Worm (Caenorhabditis elegans) whole organism, L2 larva: ENCODE measurements around the gene F55G11.2.

Experiments
- C34F6.9 ChIP-seq: fragments of 150-350 bp; optimal IDR thresholded peaks from 2 replicates; lab custom pipeline; 2014; ENCODE audit warnings: missing biosample characterization, missing genetic modification characterization
- F13H6.1 ChIP-seq: sonication (generic microtip); optimal IDR thresholded peaks from 2 replicates; lab custom pipeline; 2016; ENCODE audit warnings: missing genetic modification characterization, missing compliant biosample characterization
- R02D3.7 ChIP-seq: fragments of 150-350 bp; optimal IDR thresholded peaks from 2 replicates; lab custom pipeline; 2014; ENCODE audit warnings: missing biosample characterization, missing genetic modification characterization
- Y55F3AM.14 ChIP-seq: fragments of 200-800 bp; sonication (Bioruptor generic); optimal IDR thresholded peaks from 2 replicates; lab custom pipeline; 2018; ENCODE audit warnings: mild to moderate bottlenecking, missing genetic modification characterization, missing compliant biosample characterization
- ZK546.5 ChIP-seq: sonication (generic microtip); optimal IDR thresholded peaks from 2 replicates; lab custom pipeline; 2017; ENCODE audit warnings: missing biosample characterization, missing genetic modification characterization
- alr-1 ChIP-seq: fragments of 150-350 bp; optimal IDR thresholded peaks from 2 replicates; lab custom pipeline; 2014; ENCODE audit warnings: missing biosample characterization, missing genetic modification characterization
- ama-1 ChIP-seq: fragments of 150-350 bp; optimal IDR thresholded peaks from 2 replicates; lab custom pipeline; 2018; ENCODE audit warnings: inconsistent platforms
- blmp-1 ChIP-seq: sonication (generic microtip); optimal IDR thresholded peaks from 2 replicates; lab custom pipeline; 2017; ENCODE audit warnings: missing genetic modification characterization, mild to moderate bottlenecking, missing compliant biosample characterization, antibody characterized with exemption, moderate library complexity; ENCODE audit not compliant: insufficient read depth
- ceh-16 ChIP-seq: fragments of 150-350 bp; optimal IDR thresholded peaks from 2 replicates; lab custom pipeline; 2014; ENCODE audit warnings: missing biosample characterization, missing genetic modification characterization
- ceh-82 ChIP-seq: fragments of 150-350 bp; optimal IDR thresholded peaks from 2 replicates; lab custom pipeline; 2014; ENCODE audit warnings: missing biosample characterization, missing genetic modification characterization
- crh-2 ChIP-seq: sonication (generic microtip); optimal IDR thresholded peaks from 2 replicates; lab custom pipeline; 2017; ENCODE audit warnings: missing biosample characterization, missing genetic modification characterization
- elt-1 ChIP-seq: fragments of 150-350 bp; optimal IDR thresholded peaks from 2 replicates; lab custom pipeline; 2014; ENCODE audit warnings: missing biosample characterization, missing genetic modification characterization
- elt-3 ChIP-seq: sonication (generic microtip); optimal IDR thresholded peaks from 2 replicates; lab custom pipeline; 2017; ENCODE audit warnings: missing biosample characterization, missing genetic modification characterization
- fos-1 ChIP-seq: fragments of 150-350 bp; optimal IDR thresholded peaks from 2 replicates; lab custom pipeline; 2014; ENCODE audit warnings: missing biosample characterization, missing genetic modification characterization
- gmeb-1 ChIP-seq: fragments of 150-350 bp; optimal IDR thresholded peaks from 2 replicates; lab custom pipeline; 2014; ENCODE audit warnings: missing biosample characterization, missing genetic modification characterization
- lin-11 ChIP-seq: fragments of 150-350 bp; sonication (generic microtip); optimal IDR thresholded peaks from 2 replicates; lab custom pipeline; 2014; ENCODE audit warnings: missing biosample characterization, missing genetic modification characterization, inconsistent platforms, mixed read lengths
- lin-13 ChIP-seq: fragments of 150-350 bp; optimal IDR thresholded peaks from 2 replicates; lab custom pipeline; 2014; ENCODE audit warnings: missing biosample characterization, missing genetic modification reagents, missing genetic modification characterization
- lsy-2 ChIP-seq, 2 experiments: fragments of 150-350 bp in 1 of 2; sonication (generic microtip) in 1 of 2; optimal IDR thresholded peaks; 2 replicates each; lab custom pipeline; 2014 to 2017; ENCODE audit warnings: missing biosample characterization in 2 of 2, missing genetic modification characterization in 2 of 2
- mab-5 ChIP-seq: fragments of 150-350 bp; optimal IDR thresholded peaks from 2 replicates; lab custom pipeline; 2014; ENCODE audit warnings: missing biosample characterization, missing genetic modification characterization
- mdl-1 ChIP-seq, 2 experiments: fragments of 150-350 bp in 1 of 2; sonication (generic microtip) in 1 of 2; optimal IDR thresholded peaks; 2 replicates each; lab custom pipeline; 2017; ENCODE audit warnings: missing biosample characterization in 2 of 2, missing genetic modification characterization in 2 of 2
- nhr-11 ChIP-seq: fragments of 150-350 bp; optimal IDR thresholded peaks from 2 replicates; lab custom pipeline; 2014; ENCODE audit warnings: missing biosample characterization, missing genetic modification characterization
- nhr-129 ChIP-seq: fragments of 150-350 bp; optimal IDR thresholded peaks from 2 replicates; lab custom pipeline; 2014; ENCODE audit warnings: missing biosample characterization, missing genetic modification characterization
- nhr-21 ChIP-seq: fragments of 150-350 bp; optimal IDR thresholded peaks from 2 replicates; lab custom pipeline; 2014; ENCODE audit warnings: missing biosample characterization, missing genetic modification characterization
- nhr-25 ChIP-seq: fragments of 150-350 bp; sonication (generic microtip); optimal IDR thresholded peaks from 3 replicates; lab custom pipeline; 2014; ENCODE audit warnings: missing biosample characterization, missing genetic modification characterization
- nhr-6 ChIP-seq: fragments of 150-350 bp; optimal IDR thresholded peaks from 2 replicates; lab custom pipeline; 2014; ENCODE audit warnings: missing biosample characterization, missing genetic modification characterization
- nhr-77 ChIP-seq: fragments of 150-350 bp; optimal IDR thresholded peaks from 2 replicates; lab custom pipeline; 2014; ENCODE audit warnings: missing biosample characterization, missing genetic modification characterization
- peb-1 ChIP-seq: fragments of 150-350 bp; optimal IDR thresholded peaks from 2 replicates; lab custom pipeline; 2014; ENCODE audit warnings: missing biosample characterization, missing genetic modification characterization
- sem-4 ChIP-seq: fragments of 150-350 bp; optimal IDR thresholded peaks from 2 replicates; lab custom pipeline; 2014; ENCODE audit warnings: missing biosample characterization, missing genetic modification reagents, missing genetic modification characterization
- skn-1 ChIP-seq: sonication (generic microtip); optimal IDR thresholded peaks from 2 replicates; lab custom pipeline; 2017; ENCODE audit warnings: missing biosample characterization, missing genetic modification characterization
- sma-3 ChIP-seq: sonication (generic microtip); optimal IDR thresholded peaks from 2 replicates; lab custom pipeline; 2016; ENCODE audit warnings: missing genetic modification reagents, missing genetic modification characterization, missing compliant biosample characterization
- sma-9 ChIP-seq, 2 experiments: fragments of 150-350 bp in 1 of 2; sonication (generic microtip) in 1 of 2; optimal IDR thresholded peaks; 2 replicates each; lab custom pipeline; 2014 to 2016; ENCODE audit warnings: missing genetic modification characterization in 2 of 2, mild to moderate bottlenecking in 1 of 2, missing biosample characterization in 1 of 2, missing compliant biosample characterization in 1 of 2, missing genetic modification reagents in 1 of 2, moderate library complexity in 1 of 2
- unc-39 ChIP-seq: fragments of 150-350 bp; optimal IDR thresholded peaks from 2 replicates; lab custom pipeline; 2014; ENCODE audit warnings: missing biosample characterization, missing genetic modification characterization
- unc-55 ChIP-seq: fragments of 150-350 bp; sonication (generic microtip); optimal IDR thresholded peaks from 3 replicates; lab custom pipeline; 2014; ENCODE audit warnings: missing biosample characterization, missing genetic modification reagents, missing genetic modification characterization
- unc-62 ChIP-seq: fragments of 150-350 bp; optimal IDR thresholded peaks from 2 replicates; lab custom pipeline; 2014; ENCODE audit warnings: missing biosample characterization, missing genetic modification reagents, missing genetic modification characterization
- zag-1 ChIP-seq: fragments of 150-350 bp; optimal IDR thresholded peaks from 2 replicates; lab custom pipeline; 2014; ENCODE audit warnings: missing biosample characterization, missing genetic modification characterization
- ztf-11 ChIP-seq: sonication (generic microtip); optimal IDR thresholded peaks from 2 replicates; lab custom pipeline; 2017; ENCODE audit warnings: missing biosample characterization, missing genetic modification characterization

F55G11.2 gene

DNA sequence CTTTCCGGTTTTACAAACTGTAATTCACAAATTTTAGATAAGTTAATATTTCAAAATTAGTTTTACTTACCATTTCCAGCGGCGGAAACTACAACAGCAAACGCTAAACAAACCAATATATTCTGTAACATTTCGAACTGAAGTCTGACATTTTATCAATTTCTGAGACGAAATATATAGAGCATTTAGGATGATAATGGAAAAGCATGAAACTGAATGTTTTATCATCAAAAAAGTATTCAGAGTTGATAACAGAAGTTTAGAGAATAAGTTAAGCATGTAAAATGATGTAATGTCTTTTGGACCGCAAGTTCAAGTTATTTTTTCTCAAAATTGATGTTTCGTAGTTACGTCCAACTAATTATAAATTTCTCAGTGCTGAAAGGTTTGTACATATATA is at the start of gene F55G11.2:
Gene F55G11.2 (minus strand): TSS at position 149 of the 400 bp plus-strand sequence.
- TF ChIP-seq skn-1 (peak; percentile 21), ZK546.5 (tag; lab: Kevin White, UChicago) (no peak), fos-1 (tag; lab: Kevin White, UChicago) (peak; percentile 82)
- TF ChIP-seq, all 48 proteins: peak for 2

DNA sequence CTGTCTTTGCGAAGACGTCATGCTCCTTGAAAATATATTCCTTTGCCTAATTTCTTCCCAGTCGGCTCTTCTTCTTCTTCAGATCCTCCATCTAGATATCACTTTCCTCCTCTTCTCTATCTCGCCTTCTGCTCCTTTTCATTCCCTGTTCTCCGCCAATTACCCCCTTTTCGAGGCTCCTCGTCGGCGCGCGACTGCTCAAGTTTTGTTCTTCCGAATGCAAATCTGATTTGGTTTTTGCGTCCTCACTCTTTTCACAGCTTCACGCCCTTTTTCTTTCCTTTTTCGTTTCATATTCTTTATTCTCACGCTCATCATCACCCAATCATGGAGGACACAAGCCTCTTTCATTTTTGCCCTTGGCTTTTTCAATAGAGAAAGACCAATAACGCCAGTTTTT is 47.7 kb upstream of the F55G11.2 start:
- TF ChIP-seq nhr-6 (tag; lab: Kevin White, UChicago) = no peak
- TF ChIP-seq nhr-129 = no peak
- no peak for TF ChIP-seq ceh-16 (tag; lab: Kevin White, UChicago)
- TF ChIP-seq zag-1 (tag; lab: Kevin White, UChicago) = peak; percentile 63
- TF ChIP-seq ztf-11 (tag; lab: Kevin White, UChicago) = no peak
- peak; percentile 34 for TF ChIP-seq sem-4 (tag; lab: Kevin White, UChicago)
- no peak for TF ChIP-seq sma-3 (GFP tag; lab: Kevin White, UChicago)

DNA sequence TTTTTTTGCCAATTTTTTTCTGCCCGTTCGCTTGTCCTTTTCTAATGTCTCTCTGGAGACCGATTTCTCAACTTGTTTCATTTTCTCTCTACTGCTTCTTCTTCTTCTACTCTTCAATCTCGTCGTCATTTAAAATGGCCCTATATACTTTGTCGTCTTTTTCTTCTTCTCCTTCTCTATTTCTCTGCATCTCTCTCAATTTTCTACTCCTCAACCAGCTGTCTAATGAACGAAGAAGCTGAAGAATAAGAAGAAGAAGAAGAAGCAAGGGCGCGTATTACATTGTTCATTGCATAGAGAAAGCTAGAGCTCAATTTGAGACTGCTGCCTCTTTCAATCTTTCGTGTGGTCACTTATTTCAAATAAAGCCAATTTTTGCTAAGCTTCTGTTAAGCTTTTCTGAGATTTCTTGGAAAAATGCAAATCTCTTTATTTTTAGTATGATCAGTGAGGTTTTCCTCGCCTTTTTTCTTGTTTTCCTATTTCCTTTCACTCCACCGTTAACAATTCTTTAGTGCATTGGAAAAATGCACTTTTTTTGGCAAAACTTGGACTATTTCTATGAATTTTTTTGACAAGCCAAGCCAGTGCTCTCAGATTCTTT is 46.8 kb upstream of the F55G11.2 start:
- TF ChIP-seq sem-4 (tag; lab: Kevin White, UChicago) (peak; percentile 59), C34F6.9 (tag; lab: Kevin White, UChicago) (peak; percentile 69), F13H6.1 (tag; lab: Kevin White, UChicago) (peak; percentile 36), mab-5 (tag; lab: Kevin White, UChicago) (peak; percentile 81), peb-1 (no peak), elt-3 (tag; lab: Kevin White, UChicago) (no peak), R02D3.7 (no peak), unc-55 (GFP tag; lab: Kevin White, UChicago) (peak; percentile 33), crh-2 (peak; percentile 61), nhr-21 (no peak), lin-13 (peak; percentile 30), nhr-129 (peak; percentile 75), alr-1 (tag; lab: Kevin White, UChicago) (no peak), sma-9 (GFP tag; optimal IDR thresholded peaks at IDR 0.05; lab: Kevin White, UChicago) (peak; percentile 26), sma-9 (tag; optimal IDR thresholded peaks at IDR 0.05; lab: Kevin White, UChicago) (no peak), nhr-6 (tag; lab: Kevin White, UChicago) (no peak), zag-1 (tag; lab: Kevin White, UChicago) (peak; percentile 61), unc-39 (tag; lab: Kevin White, UChicago) (no peak), lsy-2 (tag; optimal IDR thresholded peaks at IDR 0.05; lab: Kevin White, UChicago) (peak in 1 of 2 experiments; percentile 29), fos-1 (tag; lab: Kevin White, UChicago) (no peak)

DNA sequence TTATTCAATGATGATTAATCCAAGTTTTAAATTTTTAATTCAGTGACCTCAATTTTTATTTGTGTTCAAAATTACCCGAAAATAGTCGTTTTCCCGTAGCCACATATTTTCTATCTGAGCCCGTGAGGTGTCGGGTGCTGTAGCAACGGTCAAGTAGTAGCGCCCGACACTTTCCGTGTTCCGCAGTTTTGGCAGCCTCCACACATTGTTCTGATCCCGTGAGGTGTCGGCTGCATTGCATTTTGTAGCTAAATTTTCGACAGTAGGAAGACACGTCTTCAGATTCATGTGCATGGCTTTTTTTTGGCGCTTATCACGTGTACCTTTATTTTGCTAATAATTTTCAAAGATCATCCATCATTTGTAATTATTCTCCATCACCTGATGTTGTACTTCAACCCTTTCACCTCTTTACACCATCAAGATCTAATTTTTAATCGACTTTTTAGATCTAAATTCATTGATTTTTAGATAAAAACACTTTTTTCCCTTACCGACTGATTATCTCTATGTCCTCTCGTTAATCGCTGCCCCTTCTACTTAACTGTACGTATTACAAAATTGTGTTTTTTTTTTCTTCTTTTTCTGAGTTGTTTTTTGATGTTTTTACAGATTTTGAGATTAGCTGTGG is 44.7 kb upstream of the F55G11.2 start:
- peak; percentile 14 for TF ChIP-seq ceh-16 (tag; lab: Kevin White, UChicago)
- TF ChIP-seq unc-55 (GFP tag; lab: Kevin White, UChicago) = no peak
- TF ChIP-seq elt-1 (tag; lab: Kevin White, UChicago) = peak; percentile 63
- TF ChIP-seq alr-1 (tag; lab: Kevin White, UChicago) = no peak
- TF ChIP-seq nhr-11 (tag; lab: Kevin White, UChicago) = no peak
- TF ChIP-seq ama-1 = no peak
- TF ChIP-seq mdl-1 (tag; optimal IDR thresholded peaks at IDR 0.05; lab: Kevin White, UChicago) = no peak
- TF ChIP-seq unc-62 (GFP tag; lab: Kevin White, UChicago) = no peak
- TF ChIP-seq mab-5 (tag; lab: Kevin White, UChicago) = no peak
- TF ChIP-seq ztf-11 (tag; lab: Kevin White, UChicago) = no peak
- TF ChIP-seq nhr-77 (tag; lab: Kevin White, UChicago) = no peak

DNA sequence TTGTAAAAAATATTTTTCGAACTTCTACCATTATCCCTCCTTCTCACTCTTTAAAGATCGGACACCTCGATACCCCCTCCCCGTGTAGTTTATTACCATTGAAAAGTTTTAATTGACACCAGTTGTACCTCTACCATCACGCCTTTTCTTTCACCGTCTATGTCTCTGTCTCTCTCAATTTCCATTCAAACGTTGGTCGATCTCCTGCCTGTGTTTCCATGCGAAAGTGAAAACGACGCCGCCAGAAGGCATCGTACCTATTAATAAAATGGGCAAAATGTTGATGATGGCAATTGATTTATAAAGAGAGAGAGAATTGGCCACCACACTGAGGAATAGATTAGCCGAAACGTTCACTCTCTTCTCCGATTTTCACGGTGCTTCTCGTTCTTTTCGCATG is 44.1 kb upstream of the F55G11.2 start:
- no peak for TF ChIP-seq elt-1 (tag; lab: Kevin White, UChicago)
- TF ChIP-seq nhr-129 = peak; percentile 76
- TF ChIP-seq sem-4 (tag; lab: Kevin White, UChicago) = peak; percentile 74
- TF ChIP-seq alr-1 (tag; lab: Kevin White, UChicago) = no peak
- TF ChIP-seq lin-11 (tag; lab: Kevin White, UChicago) = no peak
- TF ChIP-seq unc-62 (GFP tag; lab: Kevin White, UChicago) = no peak
- peak; percentile 0 for TF ChIP-seq fos-1 (tag; lab: Kevin White, UChicago)
- TF ChIP-seq gmeb-1 (tag; lab: Kevin White, UChicago) = no peak
- TF ChIP-seq nhr-25 (tag; lab: Kevin White, UChicago) = peak; percentile 67
- peak; percentile 12 for TF ChIP-seq crh-2
- TF ChIP-seq Y55F3AM.14 (GFP tag; lab: Kevin White, UChicago) = no peak
- TF ChIP-seq ceh-16 (tag; lab: Kevin White, UChicago) = peak; percentile 74
- no peak for TF ChIP-seq skn-1
- TF ChIP-seq mdl-1 (tag; optimal IDR thresholded peaks at IDR 0.05; lab: Kevin White, UChicago) = no peak
- TF ChIP-seq sma-9 (GFP tag; optimal IDR thresholded peaks at IDR 0.05; lab: Kevin White, UChicago) = peak; percentile 42
- TF ChIP-seq sma-9 (tag; optimal IDR thresholded peaks at IDR 0.05; lab: Kevin White, UChicago) = no peak
- peak; percentile 95 for TF ChIP-seq blmp-1 (tag; lab: Kevin White, UChicago)
- no peak for TF ChIP-seq zag-1 (tag; lab: Kevin White, UChicago)
- no peak for TF ChIP-seq unc-55 (GFP tag; lab: Kevin White, UChicago)
- no peak for TF ChIP-seq ceh-82 (tag; lab: Kevin White, UChicago)
- TF ChIP-seq nhr-77 (tag; lab: Kevin White, UChicago) = no peak
